Worm (Caenorhabditis elegans): ENCODE measurements around the gene cdk-12.
A peak's percentile ranks its signal among the peaks of the same experiment; 100 is the strongest.

cdk-12 gene

ce11 chrIII:4356384-4356783, 23.6 kb downstream of the cdk-12 start, which contains the start of gene mnp-1:
Gene mnp-1 (plus strand): TSS chrIII:4356594.
- TF ChIP-seq tlp-1 (tag; optimal IDR thresholded peaks at IDR 0.05): no peak
- TF ChIP-seq tbx-2 (tag; optimal IDR thresholded peaks at IDR 0.05): no peak
- TF ChIP-seq fos-1 (tag; optimal IDR thresholded peaks at IDR 0.05): no peak
- TF ChIP-seq unc-30 (tag; optimal IDR thresholded peaks at IDR 0.05): no peak
- no peak for TF ChIP-seq efl-1 (optimal IDR thresholded peaks at IDR 0.05)
- peak in 1 of 2 experiments; percentile 55 for TF ChIP-seq efl-1 (GFP tag; optimal IDR thresholded peaks at IDR 0.05 in 1 of 2)
- TF ChIP-seq nhr-11 (tag; optimal IDR thresholded peaks at IDR 0.05): no peak
- TF ChIP-seq snu-23 (GFP tag; optimal IDR thresholded peaks at IDR 0.05): no peak
- no peak for TF ChIP-seq zip-4 (GFP tag; optimal IDR thresholded peaks at IDR 0.05)

- TF ChIP-seq lsy-2 (tag; optimal IDR thresholded peaks at IDR 0.05) (no peak), elt-2 (tag; optimal IDR thresholded peaks at IDR 0.05) (peak; percentile 27)
These were observed 24.6 kb downstream of the cdk-12 start for ce11 chrIII:4357438-4357837.

ce11 chrIII:4358345-4358744, 25.6 kb downstream of the cdk-12 start:
- TF ChIP-seq rnt-1 (tag; optimal IDR thresholded peaks at IDR 0.05): peak; percentile 64
- TF ChIP-seq nhr-71 (tag; optimal IDR thresholded peaks at IDR 0.05): peak; percentile 49
- TF ChIP-seq nhr-12 (tag; optimal IDR thresholded peaks at IDR 0.05): no peak
- peak in 1 of 2 experiments; percentile 7 for TF ChIP-seq mdl-1 (tag; optimal IDR thresholded peaks at IDR 0.05)
- TF ChIP-seq unc-130 (tag; optimal IDR thresholded peaks at IDR 0.05): peak; percentile 34
- TF ChIP-seq lsy-2 (tag; optimal IDR thresholded peaks at IDR 0.05): peak in 1 of 2 experiments; percentile 4
- TF ChIP-seq fkh-4 (tag; optimal IDR thresholded peaks at IDR 0.05; ENCODE audit: borderline replicate concordance): no peak

ce11 chrIII:4359208-4359607, 26.4 kb downstream of the cdk-12 start:
- TF ChIP-seq lin-14 (GFP tag; optimal IDR thresholded peaks at IDR 0.05) (peak; percentile 19), efl-1 (optimal IDR thresholded peaks at IDR 0.05) (no peak), efl-1 (GFP tag; optimal IDR thresholded peaks at IDR 0.05 in 1 of 2) (peak in 1 of 2 experiments; percentile 44), rnt-1 (tag; optimal IDR thresholded peaks at IDR 0.05) (peak; percentile 40), efl-3 (GFP tag; optimal IDR thresholded peaks at IDR 0.05) (no peak)

- TF ChIP-seq pqm-1 (tag; optimal IDR thresholded peaks at IDR 0.05): no peak
- no peak for TF ChIP-seq sox-4 (tag; optimal IDR thresholded peaks at IDR 0.05)
- TF ChIP-seq lin-39 (tag; optimal IDR thresholded peaks at IDR 0.05): no peak
- TF ChIP-seq tlp-1 (tag; optimal IDR thresholded peaks at IDR 0.05): no peak
- no peak for TF ChIP-seq lin-13 (GFP tag; optimal IDR thresholded peaks at IDR 0.05)
- no peak for TF ChIP-seq elt-3 (tag; optimal IDR thresholded peaks at IDR 0.05)
- no peak for TF ChIP-seq tbx-2 (tag; optimal IDR thresholded peaks at IDR 0.05)
- no peak for TF ChIP-seq sptf-1 (tag; optimal IDR thresholded peaks at IDR 0.05)
- no peak for TF ChIP-seq hlh-4 (tag; optimal IDR thresholded peaks at IDR 0.05)
- no peak for TF ChIP-seq zip-4 (GFP tag; optimal IDR thresholded peaks at IDR 0.05)
- no peak for TF ChIP-seq alr-1 (tag; optimal IDR thresholded peaks at IDR 0.05; ENCODE audit: borderline replicate concordance)
- no peak for TF ChIP-seq ceh-90 (tag; optimal IDR thresholded peaks at IDR 0.05)
- no peak for TF ChIP-seq lin-35 (GFP tag; optimal IDR thresholded peaks at IDR 0.05)
- TF ChIP-seq unc-30 (tag; optimal IDR thresholded peaks at IDR 0.05): no peak
- no peak for TF ChIP-seq nhr-77 (tag; optimal IDR thresholded peaks at IDR 0.05)
- no peak for TF ChIP-seq elt-2 (tag; optimal IDR thresholded peaks at IDR 0.05)
- no peak for TF ChIP-seq aly-2 (tag; optimal IDR thresholded peaks at IDR 0.05)
These were observed 27.1 kb downstream of the cdk-12 start for ce11 chrIII:4359900-4360299.

- TF ChIP-seq snu-23 (GFP tag; optimal IDR thresholded peaks at IDR 0.05): peak; percentile 49
- TF ChIP-seq nhr-20 (tag; optimal IDR thresholded peaks at IDR 0.05): peak; percentile 20
- TF ChIP-seq nhr-85 (tag): peak; percentile 71
- peak; percentile 48 for TF ChIP-seq rnt-1 (tag; optimal IDR thresholded peaks at IDR 0.05)
- peak; percentile 10 for TF ChIP-seq swsn-7 (tag; optimal IDR thresholded peaks at IDR 0.05)
- no peak for TF ChIP-seq dsc-1 (tag; optimal IDR thresholded peaks at IDR 0.05)
- no peak for TF ChIP-seq ceh-90 (tag; optimal IDR thresholded peaks at IDR 0.05)
- TF ChIP-seq nhr-71 (tag; optimal IDR thresholded peaks at IDR 0.05): peak; percentile 32
- peak; percentile 47 for TF ChIP-seq nhr-90 (tag; optimal IDR thresholded peaks at IDR 0.05; ENCODE audit: poor library complexity)
- peak in 1 of 2 experiments; percentile 55 for TF ChIP-seq lin-35 (GFP tag; optimal IDR thresholded peaks at IDR 0.05)
- TF ChIP-seq ztf-11 (tag; optimal IDR thresholded peaks at IDR 0.05): no peak
- TF ChIP-seq efl-1 (optimal IDR thresholded peaks at IDR 0.05): peak in 1 of 2 experiments; percentile 17
- peak in 1 of 2 experiments; percentile 55 for TF ChIP-seq efl-1 (GFP tag; optimal IDR thresholded peaks at IDR 0.05 in 1 of 2)
- TF ChIP-seq nhr-47 (tag; optimal IDR thresholded peaks at IDR 0.05): peak; percentile 36
- TF ChIP-seq xbp-1 (tag; optimal IDR thresholded peaks at IDR 0.05): peak; percentile 3
- peak; percentile 28 for TF ChIP-seq nhr-19 (GFP tag; conservative IDR thresholded peaks at IDR 0.05)
These were observed 29.5 kb downstream of the cdk-12 start for ce11 chrIII:4362332-4362731.

Measured in whole organism, L1 larva.